Worm (Caenorhabditis elegans): ENCODE measurements around the gene sre-7.

DNA sequence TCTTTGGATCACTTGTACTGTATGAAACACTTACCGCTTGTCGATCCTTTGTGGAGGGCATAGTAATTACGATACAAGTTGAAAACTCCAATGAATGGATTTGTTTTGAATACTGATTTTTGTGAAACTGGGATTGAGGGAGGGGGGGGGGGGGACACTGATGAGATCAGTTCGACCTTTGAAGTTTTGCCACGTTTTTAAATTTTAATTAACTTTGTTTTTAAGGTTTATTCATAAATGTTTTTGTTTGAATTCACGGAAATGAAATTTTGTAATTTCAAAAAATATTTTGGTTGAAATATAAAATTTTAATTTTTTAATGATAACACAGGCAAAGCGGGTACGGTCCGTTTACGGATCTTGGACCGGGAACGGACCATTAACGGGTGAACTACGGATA, 8.1 kb upstream of the sre-7 start, which contains the start of gene ent-3:
- TF ChIP-seq sea-1 (GFP tag; conservative IDR thresholded peaks at IDR 0.05) (no peak), tbx-11 (GFP tag; IDR thresholded peaks at IDR 0.05) (no peak), tra-4 (tag; optimal IDR thresholded peaks at IDR 0.05) (no peak), ama-1 (optimal IDR thresholded peaks at IDR 0.05) (no peak), hnd-1 (tag; optimal IDR thresholded peaks at IDR 0.05) (no peak), aly-1 (tag; optimal IDR thresholded peaks at IDR 0.05) (no peak), pes-1 (GFP tag; IDR thresholded peaks at IDR 0.05) (no peak), hmg-4 (GFP tag; optimal IDR thresholded peaks at IDR 0.05) (no peak), ceh-13 (GFP tag; optimal IDR thresholded peaks at IDR 0.05) (no peak)

Data from whole organism, early embryonic.